Worm (Caenorhabditis elegans): ENCODE results near the gene F17E9.15.

The F17E9.15 gene

DNA sequence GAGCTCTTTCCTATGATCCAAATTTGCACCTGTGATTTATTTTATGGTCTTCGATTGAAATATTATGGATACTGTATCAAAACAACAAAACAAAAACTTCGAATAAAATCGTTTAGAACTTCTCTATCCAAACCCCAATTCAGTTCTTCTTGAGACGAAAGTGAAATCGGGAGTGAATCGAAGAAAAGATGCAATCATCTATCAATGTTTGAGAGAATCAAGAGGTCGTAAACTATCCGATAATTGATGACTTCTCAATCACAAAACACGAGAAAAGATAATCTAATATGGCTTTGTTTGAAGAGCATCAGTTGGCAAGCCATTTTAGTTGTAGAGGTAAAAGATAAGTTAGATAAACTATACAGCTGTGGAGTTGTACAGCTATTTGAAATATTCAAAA is 29.4 kb upstream of the F17E9.15 start:
- TF ChIP-seq lin-14 (GFP tag; optimal IDR thresholded peaks at IDR 0.05) (peak; percentile 39), elt-3 (tag; optimal IDR thresholded peaks at IDR 0.05) (peak in 2 of 6 experiments; percentile 5 to 13), blmp-1 (tag; optimal IDR thresholded peaks at IDR 0.05) (peak; percentile 97), zag-1 (tag; optimal IDR thresholded peaks at IDR 0.05) (no peak), tlp-1 (tag; optimal IDR thresholded peaks at IDR 0.05) (no peak), jun-1 (tag; optimal IDR thresholded peaks at IDR 0.05) (no peak), unc-98 (GFP tag; IDR thresholded peaks at IDR 0.05) (no peak)

- no peak for TF ChIP-seq nhr-71 (tag; optimal IDR thresholded peaks at IDR 0.05)
- no peak for TF ChIP-seq pag-3 (tag; optimal IDR thresholded peaks at IDR 0.05; ENCODE audit: borderline replicate concordance, insufficient read depth)
- TF ChIP-seq nhr-12 (tag; optimal IDR thresholded peaks at IDR 0.05), result no peak
- peak; percentile 71 for TF ChIP-seq nhr-85 (tag)
- TF ChIP-seq nhr-84 (tag; optimal IDR thresholded peaks at IDR 0.05), result no peak
- TF ChIP-seq unc-86 (tag; optimal IDR thresholded peaks at IDR 0.05), result no peak
- no peak for TF ChIP-seq F16B12.6 (tag; optimal IDR thresholded peaks at IDR 0.05)
- no peak for TF ChIP-seq C34B4.2 (tag; optimal IDR thresholded peaks at IDR 0.05)
- TF ChIP-seq jun-1 (tag; optimal IDR thresholded peaks at IDR 0.05), result no peak
- TF ChIP-seq dsc-1 (tag; optimal IDR thresholded peaks at IDR 0.05), result no peak
- TF ChIP-seq mdl-1 (tag; optimal IDR thresholded peaks at IDR 0.05), result no peak
- no peak for TF ChIP-seq ztf-4 (tag; optimal IDR thresholded peaks at IDR 0.05)
- no peak for TF ChIP-seq nhr-19 (GFP tag; conservative IDR thresholded peaks at IDR 0.05)
- TF ChIP-seq nhr-77 (tag; optimal IDR thresholded peaks at IDR 0.05), result no peak
- peak; percentile 76 for TF ChIP-seq blmp-1 (tag; optimal IDR thresholded peaks at IDR 0.05)
- TF ChIP-seq hpl-2 (GFP tag; optimal IDR thresholded peaks at IDR 0.05), result no peak
- TF ChIP-seq lin-14 (GFP tag; optimal IDR thresholded peaks at IDR 0.05), result peak; percentile 40
Measured at ce11 chrIV:8318799-8319198, 28.4 kb upstream of the F17E9.15 start.

- TF ChIP-seq unc-62 (GFP tag; optimal IDR thresholded peaks at IDR 0.05) (no peak), C16A3.4 (tag; optimal IDR thresholded peaks at IDR 0.05) (no peak), mdl-1 (tag; optimal IDR thresholded peaks at IDR 0.05) (no peak), fkh-4 (tag; optimal IDR thresholded peaks at IDR 0.05; ENCODE audit: borderline replicate concordance) (no peak), snpc-4 (tag; optimal IDR thresholded peaks at IDR 0.05) (no peak)
Measured at ce11 chrIV:8325667-8326066, 21.6 kb upstream of the F17E9.15 start, which contains the start of gene F35H10.3. F35H10.3 (plus strand) TSS chrIV:8325967.

- TF ChIP-seq ceh-90 (tag; optimal IDR thresholded peaks at IDR 0.05), result no peak
- TF ChIP-seq C34B4.2 (tag; optimal IDR thresholded peaks at IDR 0.05), result no peak
- TF ChIP-seq C16A3.4 (tag; optimal IDR thresholded peaks at IDR 0.05), result no peak
- no peak for TF ChIP-seq dpl-1 (GFP tag; optimal IDR thresholded peaks at IDR 0.05)
- no peak for TF ChIP-seq unc-62 (GFP tag; optimal IDR thresholded peaks at IDR 0.05)
- TF ChIP-seq fkh-8 (tag; optimal IDR thresholded peaks at IDR 0.05), result no peak
- TF ChIP-seq lir-3 (tag; optimal IDR thresholded peaks at IDR 0.05; ENCODE audit: poor library complexity), result no peak
- no peak for TF ChIP-seq vab-15 (tag; optimal IDR thresholded peaks at IDR 0.05)
- TF ChIP-seq dsc-1 (tag; optimal IDR thresholded peaks at IDR 0.05), result no peak
- TF ChIP-seq elt-3 (tag; optimal IDR thresholded peaks at IDR 0.05), result no peak
- no peak for TF ChIP-seq aha-1 (tag; optimal IDR thresholded peaks at IDR 0.05)
- no peak for TF ChIP-seq alr-1 (tag; optimal IDR thresholded peaks at IDR 0.05; ENCODE audit: borderline replicate concordance)
- no peak for TF ChIP-seq nhr-77 (tag; optimal IDR thresholded peaks at IDR 0.05)
- TF ChIP-seq ceh-8 (GFP tag; optimal IDR thresholded peaks at IDR 0.05), result no peak
- no peak for TF ChIP-seq tlp-1 (tag; optimal IDR thresholded peaks at IDR 0.05)
- TF ChIP-seq mef-2 (tag; optimal IDR thresholded peaks at IDR 0.05), result no peak
Measured at ce11 chrIV:8328913-8329312, 18.3 kb upstream of the F17E9.15 start, which contains the start of gene F35H10.2. F35H10.2 (plus strand) TSS chrIV:8329213.

DNA sequence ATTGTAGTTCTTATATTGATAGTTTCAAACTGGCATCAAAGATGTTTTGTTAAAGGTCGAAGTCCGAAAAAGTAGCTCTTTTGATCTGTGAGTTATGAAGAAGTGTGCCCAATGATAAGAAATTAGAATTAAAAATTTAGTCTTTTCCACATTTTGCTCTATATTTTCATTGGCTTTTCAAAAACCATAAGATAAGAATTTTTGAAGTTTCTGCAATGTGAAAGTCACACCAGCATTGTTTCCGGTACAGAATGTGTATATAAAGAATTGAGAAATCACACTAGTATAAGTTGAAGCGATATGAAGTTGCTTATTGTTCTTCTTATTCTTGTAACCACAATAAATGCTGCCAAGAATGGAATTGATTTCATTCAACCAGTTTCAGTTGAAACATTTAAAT is 14.7 kb upstream of the F17E9.15 start, which contains the start of gene lys-10:
lys-10 (plus strand) TSS at position 301 of the 400 bp plus-strand sequence.
- TF ChIP-seq blmp-1 (tag; optimal IDR thresholded peaks at IDR 0.05) (no peak), aha-1 (tag; optimal IDR thresholded peaks at IDR 0.05) (no peak), nhr-20 (tag; optimal IDR thresholded peaks at IDR 0.05) (no peak), egl-27 (tag; optimal IDR thresholded peaks at IDR 0.05) (no peak), ets-5 (GFP tag; IDR thresholded peaks at IDR 0.05) (no peak), tlp-1 (tag; optimal IDR thresholded peaks at IDR 0.05) (no peak), lir-3 (tag; optimal IDR thresholded peaks at IDR 0.05; ENCODE audit: poor library complexity) (no peak), fkh-4 (tag; optimal IDR thresholded peaks at IDR 0.05; ENCODE audit: borderline replicate concordance) (no peak), nhr-11 (tag; optimal IDR thresholded peaks at IDR 0.05) (no peak), fos-1 (tag; optimal IDR thresholded peaks at IDR 0.05) (no peak), pax-3 (tag; optimal IDR thresholded peaks at IDR 0.05) (no peak), nhr-237 (tag; optimal IDR thresholded peaks at IDR 0.05) (no peak), unc-98 (GFP tag; IDR thresholded peaks at IDR 0.05) (no peak), pqm-1 (tag; optimal IDR thresholded peaks at IDR 0.05) (no peak), ama-1 (optimal IDR thresholded peaks at IDR 0.05) (no peak), isw-1 (GFP tag; IDR thresholded peaks at IDR 0.05) (no peak), unc-130 (tag; optimal IDR thresholded peaks at IDR 0.05) (no peak), lsy-2 (tag; optimal IDR thresholded peaks at IDR 0.05) (no peak)

All from whole organism, L1 larva.